Fruit fly (Drosophila melanogaster): ENCODE results near the gene pira.
A peak's percentile ranks its signal among the peaks of the same experiment; 100 is the strongest.

pira gene

DNA sequence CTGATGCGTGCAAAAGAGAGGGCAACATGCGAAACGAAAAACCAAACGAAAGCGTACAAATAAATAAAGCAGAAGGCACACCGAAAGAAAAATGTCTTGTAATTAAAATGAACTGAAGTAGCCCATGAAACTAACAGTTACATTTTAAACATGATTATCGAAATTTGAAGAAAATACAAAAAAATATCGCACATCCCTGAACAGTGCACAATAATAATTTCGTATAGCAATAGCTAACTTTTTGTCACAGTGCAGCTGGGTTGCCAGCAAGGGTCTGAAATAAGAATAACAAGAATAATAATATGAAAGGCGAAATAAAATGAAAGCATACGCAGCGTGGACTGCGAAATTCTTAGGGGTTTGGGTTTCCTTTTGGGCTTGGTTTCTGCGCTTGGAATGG lies 11.2 kb downstream of the pira start (continued):
- peak; percentile 96 for TF ChIP-seq TFAM (GFP tag; optimal IDR thresholded peaks at IDR 0.05)
- peak; percentile 89 for TF ChIP-seq ftz-f1 (GFP tag; optimal IDR thresholded peaks at IDR 0.05)
- peak; percentile 100 for TF ChIP-seq CG7786 (GFP tag; optimal IDR thresholded peaks at IDR 0.05)
- peak; percentile 99 for TF ChIP-seq Aef1 (GFP tag; IDR thresholded peaks at IDR 0.05)
- TF ChIP-seq HLHmδ (GFP tag; optimal IDR thresholded peaks at IDR 0.05): no peak
- peak; percentile 98 for TF ChIP-seq fd3F (GFP tag; optimal IDR thresholded peaks at IDR 0.05)
- TF ChIP-seq CG5245 (GFP tag; optimal IDR thresholded peaks at IDR 0.05): peak; percentile 99
- peak; percentile 99 for TF ChIP-seq CG10147 (GFP tag; optimal IDR thresholded peaks at IDR 0.05)
- TF ChIP-seq dysf (GFP tag; IDR thresholded peaks at IDR 0.05): peak; percentile 99
- TF ChIP-seq Spps (tag; optimal IDR thresholded peaks at IDR 0.05): peak; percentile 99
- peak; percentile 94 for TF ChIP-seq CG10543 (GFP tag; optimal IDR thresholded peaks at IDR 0.05)
- TF ChIP-seq tgo (GFP tag; IDR thresholded peaks at IDR 0.05): peak; percentile 99
- no peak for TF ChIP-seq tna (GFP tag; IDR thresholded peaks at IDR 0.05; ENCODE audit: partially characterized antibody)
- TF ChIP-seq CG32767 (GFP tag; IDR thresholded peaks at IDR 0.05): peak; percentile 98
- TF ChIP-seq NfI (GFP tag; optimal IDR thresholded peaks at IDR 0.05): peak; percentile 99
- TF ChIP-seq CG2889 (GFP tag; IDR thresholded peaks at IDR 0.05): peak; percentile 98
- peak; percentile 98 for TF ChIP-seq ci (GFP tag; IDR thresholded peaks at IDR 0.05)
- TF ChIP-seq CG13424 (tag; optimal IDR thresholded peaks at IDR 0.05): peak; percentile 98
- peak; percentile 100 for TF ChIP-seq CG2120 (GFP tag; optimal IDR thresholded peaks at IDR 0.05)
- peak; percentile 71 for TF ChIP-seq E2f2 (GFP tag; IDR thresholded peaks at IDR 0.05)
- no peak for TF ChIP-seq HLH4C (GFP tag; IDR thresholded peaks at IDR 0.05; ENCODE audit: partially characterized antibody)
- peak; percentile 84 for TF ChIP-seq Nf-YC (tag; optimal IDR thresholded peaks at IDR 0.05)
- TF ChIP-seq CG3065 (GFP tag; optimal IDR thresholded peaks at IDR 0.05): peak; percentile 99
- TF ChIP-seq Sry-β (GFP tag; optimal IDR thresholded peaks at IDR 0.05): peak; percentile 75
- TF ChIP-seq salm (tag; optimal IDR thresholded peaks at IDR 0.05): peak; percentile 97
- TF ChIP-seq ind (GFP tag; optimal IDR thresholded peaks at IDR 0.05): peak; percentile 100
- TF ChIP-seq CG10366 (GFP tag; IDR thresholded peaks at IDR 0.05): peak; percentile 99
- no peak for TF ChIP-seq vnd (GFP tag; IDR thresholded peaks at IDR 0.05; ENCODE audit: partially characterized antibody)
- peak; percentile 95 for TF ChIP-seq CG11696 (GFP tag; IDR thresholded peaks at IDR 0.05)
- TF ChIP-seq ab (GFP tag; optimal IDR thresholded peaks at IDR 0.05): peak; percentile 99
- TF ChIP-seq nmo (GFP tag; optimal IDR thresholded peaks at IDR 0.05): peak; percentile 99
- TF ChIP-seq CG17612 (GFP tag; IDR thresholded peaks at IDR 0.05): peak; percentile 98
- TF ChIP-seq D19B (GFP tag; optimal IDR thresholded peaks at IDR 0.05): peak; percentile 96
- peak; percentile 99 for TF ChIP-seq tx (GFP tag; optimal IDR thresholded peaks at IDR 0.05)
- peak; percentile 99 for TF ChIP-seq H15 (GFP tag; IDR thresholded peaks at IDR 0.05)
- peak; percentile 98 for TF ChIP-seq Blimp-1 (GFP tag; optimal IDR thresholded peaks at IDR 0.05)
- peak; percentile 94 for TF ChIP-seq ssp (GFP tag; IDR thresholded peaks at IDR 0.05)
- peak; percentile 99 for TF ChIP-seq pho (GFP tag; optimal IDR thresholded peaks at IDR 0.05)
- peak; percentile 99 for TF ChIP-seq disco-r (GFP tag; optimal IDR thresholded peaks at IDR 0.05)
- peak; percentile 38 for TF ChIP-seq pzg (GFP tag; optimal IDR thresholded peaks at IDR 0.05)
- TF ChIP-seq HLH3B (GFP tag; IDR thresholded peaks at IDR 0.05): peak; percentile 99
- TF ChIP-seq Dref (GFP tag; IDR thresholded peaks at IDR 0.05): peak; percentile 52
- TF ChIP-seq amos (GFP tag; IDR thresholded peaks at IDR 0.05; ENCODE audit: partially characterized antibody): no peak
- peak; percentile 98 for TF ChIP-seq sim (GFP tag; IDR thresholded peaks at IDR 0.05)
- peak; percentile 100 for TF ChIP-seq lab (GFP tag; optimal IDR thresholded peaks at IDR 0.05)
- TF ChIP-seq az2 (GFP tag; optimal IDR thresholded peaks at IDR 0.05): peak; percentile 99
- peak; percentile 96 for TF ChIP-seq MTF-1 (GFP tag; optimal IDR thresholded peaks at IDR 0.05; ENCODE audit: borderline replicate concordance)
- TF ChIP-seq danr (GFP tag; IDR thresholded peaks at IDR 0.05): peak; percentile 98
- TF ChIP-seq fd64A (GFP tag; optimal IDR thresholded peaks at IDR 0.05): peak; percentile 90
- no peak for TF ChIP-seq Doc3 (GFP tag; IDR thresholded peaks at IDR 0.05; ENCODE audit: partially characterized antibody)
- peak; percentile 99 for TF ChIP-seq CG15011 (GFP tag; optimal IDR thresholded peaks at IDR 0.05)

All from whole organism, embryonic.